Worm (Caenorhabditis elegans) whole organism, early embryonic: ENCODE results near the gene syg-2.

Source experiments
- B0310.2 ChIP-seq: sonication (generic microtip); optimal IDR thresholded peaks from 2 replicates; lab custom pipeline; 2016; ENCODE audit warnings: mild to moderate bottlenecking, missing genetic modification characterization, missing compliant biosample characterization
- F13C5.2 ChIP-seq: sonication (generic microtip); optimal IDR thresholded peaks from 2 replicates; lab custom pipeline; 2017; ENCODE audit warnings: mild to moderate bottlenecking, missing genetic modification characterization, inconsistent platforms, missing compliant biosample characterization
- aly-1 ChIP-seq: sonication (generic microtip); optimal IDR thresholded peaks from 2 replicates; lab custom pipeline; 2016; ENCODE audit warnings: missing genetic modification characterization, missing compliant biosample characterization
- ama-1 ChIP-seq: fragments of 150-350 bp; optimal IDR thresholded peaks from 2 replicates; lab custom pipeline; 2014
- ets-7 ChIP-seq: sonication (generic microtip); optimal IDR thresholded peaks from 2 replicates; lab custom pipeline; 2016; ENCODE audit warnings: missing genotype, missing genetic modification characterization, missing compliant biosample characterization
- flt-1 ChIP-seq: fragments of 200-800 bp; sonication (Bioruptor generic); IDR thresholded peaks from 2 replicates; pipeline ENCODE4 v1.3.6; 2022; ENCODE audit warnings: missing genetic modification characterization, missing compliant biosample characterization
- hmbx-1 ChIP-seq: sonication (generic microtip); optimal IDR thresholded peaks from 2 replicates; lab custom pipeline; 2016; ENCODE audit warnings: mild to moderate bottlenecking, missing genetic modification characterization, missing compliant biosample characterization
- hnd-1 ChIP-seq: sonication (generic microtip); optimal IDR thresholded peaks from 2 replicates; lab custom pipeline; 2016; ENCODE audit warnings: missing genetic modification characterization, missing compliant biosample characterization
- pes-1 ChIP-seq: fragments of 200-800 bp; sonication (Bioruptor generic); IDR thresholded peaks from 2 replicates; pipeline ENCODE4 v1.3.6; 2022; ENCODE audit warnings: missing genetic modification reagents, missing genetic modification characterization, missing compliant biosample characterization
- scrt-1 ChIP-seq: fragments of 200-800 bp; sonication (Bioruptor generic); IDR thresholded peaks from 2 replicates; pipeline ENCODE4 v1.3.6; 2022; ENCODE audit warnings: missing genetic modification characterization, missing compliant biosample characterization
- tbx-37 ChIP-seq: fragments of 200-800 bp; sonication (Bioruptor generic); conservative IDR thresholded peaks from 2 replicates; pipeline ENCODE4 v1.3.6; 2022; ENCODE audit warnings: missing genetic modification reagents, missing genetic modification characterization, missing compliant biosample characterization
- tra-4 ChIP-seq: sonication (generic microtip); optimal IDR thresholded peaks from 2 replicates; lab custom pipeline; 2017; ENCODE audit warnings: missing genetic modification characterization, missing compliant biosample characterization

ce11 chrX:14671300-14671699 is 16.5 kb downstream of the syg-2 start:
- TF ChIP-seq ama-1 (no peak), ets-7 (tag; lab: Kevin White, UChicago) (no peak), tbx-37 (no peak), B0310.2 (no peak), flt-1 (no peak), tra-4 (tag; lab: Kevin White, UChicago) (no peak), hnd-1 (no peak), aly-1 (tag; lab: Kevin White, UChicago) (no peak), hmbx-1 (tag; lab: Kevin White, UChicago) (no peak), scrt-1 (GFP tag; lab: Robert Waterston, UW) (no peak), F13C5.2 (tag; lab: Kevin White, UChicago) (no peak), pes-1 (GFP tag; lab: Robert Waterston, UW) (no peak)
